Worm (Caenorhabditis elegans): ENCODE results near the gene rga-5.

- no peak for TF ChIP-seq ceh-82 (tag; optimal IDR thresholded peaks at IDR 0.05)
- TF ChIP-seq unc-130 (tag; optimal IDR thresholded peaks at IDR 0.05): no peak
- peak; percentile 28 for TF ChIP-seq skn-1 (tag; optimal IDR thresholded peaks at IDR 0.05)
- no peak for TF ChIP-seq sox-4 (tag; optimal IDR thresholded peaks at IDR 0.05)
- TF ChIP-seq rnt-1 (tag; optimal IDR thresholded peaks at IDR 0.05): no peak
- no peak for TF ChIP-seq nhr-11 (tag; optimal IDR thresholded peaks at IDR 0.05)
- no peak for TF ChIP-seq fkh-10 (GFP tag; optimal IDR thresholded peaks at IDR 0.05)
- no peak for TF ChIP-seq lsy-2 (tag; optimal IDR thresholded peaks at IDR 0.05)
- no peak for TF ChIP-seq lin-39 (tag; optimal IDR thresholded peaks at IDR 0.05)
- no peak for TF ChIP-seq fkh-4 (tag; optimal IDR thresholded peaks at IDR 0.05; ENCODE audit: borderline replicate concordance)
- no peak for TF ChIP-seq unc-62 (GFP tag; optimal IDR thresholded peaks at IDR 0.05)
- TF ChIP-seq ztf-11 (tag; optimal IDR thresholded peaks at IDR 0.05): no peak
- TF ChIP-seq lin-15B (tag; optimal IDR thresholded peaks at IDR 0.05): no peak
These were observed 37.5 kb downstream of the rga-5 start, which contains the start of gene vamp-8 for ce11 chrIV:13865172-13865571.

All from whole organism, L1 larva.